Worm (Caenorhabditis elegans) whole organism, L4 larva: ENCODE results near the gene ldh-1.

Source experiments
- D1046.2 ChIP-seq: fragments of 200-800 bp; sonication (Bioruptor generic); IDR thresholded peaks from 2 replicates; pipeline ENCODE4 v1.3.6; 2022; ENCODE audit warnings: missing genetic modification characterization, missing compliant biosample characterization
- F37D6.2 ChIP-seq: sonication (generic microtip); optimal IDR thresholded peaks from 2 replicates; lab custom pipeline; 2016; ENCODE audit warnings: mild to moderate bottlenecking, missing genetic modification characterization, missing compliant biosample characterization
- F49E8.2 ChIP-seq: sonication (generic microtip); optimal IDR thresholded peaks from 2 replicates; lab custom pipeline; 2016; ENCODE audit warnings: missing compliant biosample characterization, mild to moderate bottlenecking, missing genetic modification characterization, borderline replicate concordance
- T26A8.4 ChIP-seq: fragments of 200-800 bp; sonication (Bioruptor generic); IDR thresholded peaks from 2 replicates; pipeline ENCODE4 v1.3.6; 2022; ENCODE audit warnings: missing genetic modification characterization, missing compliant biosample characterization
- aha-1 ChIP-seq: fragments of 150-350 bp; peaks from one replicate; lab custom pipeline; 2014; ENCODE audit warnings: missing biosample characterization, missing genetic modification characterization
- aly-2 ChIP-seq: sonication (generic microtip); optimal IDR thresholded peaks from 2 replicates; lab custom pipeline; 2018; ENCODE audit warnings: missing biosample characterization, missing genetic modification characterization
- arid-1 ChIP-seq: fragments of 200-800 bp; sonication (Bioruptor generic); conservative IDR thresholded peaks from 2 replicates; pipeline ENCODE4 v1.3.6; 2022; ENCODE audit warnings: missing genetic modification reagents, missing genetic modification characterization, missing compliant biosample characterization
- ceh-20 ChIP-seq: fragments of 200-800 bp; sonication (Bioruptor generic); IDR thresholded peaks from 2 replicates; pipeline ENCODE4 v1.3.6; 2022; ENCODE audit warnings: missing genetic modification reagents, missing genetic modification characterization, missing compliant biosample characterization
- ctbp-1 ChIP-seq: fragments of 200-800 bp; sonication (Bioruptor generic); IDR thresholded peaks from 2 replicates; pipeline ENCODE4 v1.3.6; 2022; ENCODE audit warnings: missing genetic modification reagents, missing genetic modification characterization, missing compliant biosample characterization
- dpl-1 ChIP-seq: fragments of 150-350 bp; optimal IDR thresholded peaks from 2 replicates; lab custom pipeline; 2014; ENCODE audit warnings: missing biosample characterization, missing genetic modification reagents, missing genetic modification characterization
- dve-1 ChIP-seq: sonication (generic microtip); optimal IDR thresholded peaks from 2 replicates; lab custom pipeline; 2017; ENCODE audit warnings: antibody characterized with exemption, mild to moderate bottlenecking, missing genetic modification characterization, missing compliant biosample characterization; ENCODE audit not compliant: insufficient read depth
- egl-27 ChIP-seq: sonication (generic microtip); optimal IDR thresholded peaks from 3 replicates; lab custom pipeline; 2017; ENCODE audit warnings: missing biosample characterization, missing genetic modification reagents, missing genetic modification characterization
- egl-43 ChIP-seq: fragments of 200-800 bp; sonication (Bioruptor generic); IDR thresholded peaks from 2 replicates; pipeline ENCODE4 v1.3.6; 2022; ENCODE audit warnings: missing genetic modification reagents, missing genetic modification characterization, missing compliant biosample characterization
- hlh-11 ChIP-seq: fragments of 200-800 bp; sonication (Bioruptor generic); optimal IDR thresholded peaks from 2 replicates; lab custom pipeline; 2018; ENCODE audit warnings: mild to moderate bottlenecking, missing genetic modification characterization, missing compliant biosample characterization
- hmg-1.1 ChIP-seq: fragments of 200-800 bp; sonication (Bioruptor generic); IDR thresholded peaks from 2 replicates; pipeline ENCODE4 v1.3.6; 2022; ENCODE audit warnings: missing genetic modification reagents, missing genetic modification characterization, missing compliant biosample characterization
- lim-7 ChIP-seq: fragments of 200-800 bp; sonication (Bioruptor generic); IDR thresholded peaks from 2 replicates; pipeline ENCODE4 v1.3.6; 2022; ENCODE audit warnings: missing genetic modification characterization, missing compliant biosample characterization
- lin-13 ChIP-seq: fragments of 150-350 bp; optimal IDR thresholded peaks from 2 replicates; lab custom pipeline; 2014; ENCODE audit warnings: missing biosample characterization, missing genetic modification reagents, missing genetic modification characterization
- lin-15B ChIP-seq: fragments of 150-350 bp; sonication (generic microtip); optimal IDR thresholded peaks from 3 replicates; lab custom pipeline; 2014; ENCODE audit warnings: missing biosample characterization, missing genetic modification characterization
- lin-38 ChIP-seq: fragments of 200-800 bp; sonication (Bioruptor generic); IDR thresholded peaks from 2 replicates; pipeline ENCODE4 v1.3.6; 2022; ENCODE audit warnings: missing genetic modification reagents, missing genetic modification characterization, missing compliant biosample characterization
- lsy-2 ChIP-seq, 2 experiments: fragments of 150-350 bp in 1 of 2; sonication (generic microtip) in 1 of 2; optimal IDR thresholded peaks; 2 replicates each; lab custom pipeline; 2014 to 2017; ENCODE audit warnings: missing biosample characterization in 2 of 2, missing genetic modification characterization in 2 of 2
- madf-5 ChIP-seq, 2 experiments: fragments of 200-800 bp; sonication (Bioruptor generic); IDR thresholded peaks; 2 replicates each; pipeline ENCODE4 v1.3.6; 2022; ENCODE audit warnings: missing compliant biosample characterization in 2 of 2, missing genetic modification characterization in 2 of 2
- mdl-1 ChIP-seq, 2 experiments: fragments of 150-350 bp in 1 of 2; sonication (generic microtip) in 1 of 2; optimal IDR thresholded peaks; 2 replicates each; lab custom pipeline; 2014 to 2017; ENCODE audit warnings: missing biosample characterization in 2 of 2, missing genetic modification characterization in 2 of 2
- mdt-29 ChIP-seq: fragments of 200-800 bp; sonication (Bioruptor generic); IDR thresholded peaks from 2 replicates; pipeline ENCODE4 v1.3.6; 2022; ENCODE audit warnings: missing genetic modification reagents, missing genetic modification characterization, missing compliant biosample characterization
- mep-1 ChIP-seq: fragments of 150-350 bp; sonication (generic microtip); optimal IDR thresholded peaks from 3 replicates; lab custom pipeline; 2014; ENCODE audit warnings: missing biosample characterization, missing genetic modification characterization
- mes-2 ChIP-seq: sonication (generic microtip); optimal IDR thresholded peaks from 2 replicates; lab custom pipeline; 2016; ENCODE audit warnings: missing genotype, mild to moderate bottlenecking, missing genetic modification characterization, missing compliant biosample characterization; ENCODE audit not compliant: poor library complexity, severe bottlenecking
- nhr-10 ChIP-seq: fragments of 150-350 bp; optimal IDR thresholded peaks from 2 replicates; lab custom pipeline; 2014; ENCODE audit warnings: missing biosample characterization, missing genetic modification characterization
- nhr-102 ChIP-seq: sonication (generic microtip); optimal IDR thresholded peaks from 2 replicates; lab custom pipeline; 2016; ENCODE audit warnings: mild to moderate bottlenecking, missing genetic modification characterization, moderate library complexity, missing compliant biosample characterization
- nhr-111 ChIP-seq: fragments of 200-800 bp; sonication (Bioruptor generic); optimal IDR thresholded peaks from 2 replicates; lab custom pipeline; 2018; ENCODE audit warnings: mild to moderate bottlenecking, missing genetic modification characterization, missing compliant biosample characterization
- nhr-237 ChIP-seq: sonication (generic microtip); optimal IDR thresholded peaks from 2 replicates; lab custom pipeline; 2017; ENCODE audit warnings: missing biosample characterization, missing genetic modification characterization
- nhr-42 ChIP-seq: fragments of 200-800 bp; sonication (Bioruptor generic); IDR thresholded peaks from 2 replicates; pipeline ENCODE4 v1.3.6; 2022; ENCODE audit warnings: missing genetic modification characterization, missing compliant biosample characterization
- nhr-6 ChIP-seq: fragments of 150-350 bp; optimal IDR thresholded peaks from 2 replicates; lab custom pipeline; 2014; ENCODE audit warnings: missing biosample characterization, missing genetic modification characterization
- nhr-77 ChIP-seq: fragments of 150-350 bp; optimal IDR thresholded peaks from 2 replicates; lab custom pipeline; 2014; ENCODE audit warnings: missing biosample characterization, missing genetic modification characterization
- pha-4 ChIP-seq, 2 experiments: fragments of 150-350 bp in 1 of 2; fragments of 200-800 bp in 1 of 2; sonication (Bioruptor generic) in 1 of 2; IDR thresholded peaks in 1 of 2; optimal IDR thresholded peaks in 1 of 2; 2 replicates each; pipeline versions ENCODE4 v1.3.6 to Lab custom; 2014 to 2022; ENCODE audit warnings: missing genetic modification characterization in 2 of 2, missing genetic modification reagents in 2 of 2, missing biosample characterization in 1 of 2, missing compliant biosample characterization in 1 of 2
- rbr-2 ChIP-seq: sonication (generic microtip); optimal IDR thresholded peaks from 2 replicates; lab custom pipeline; 2016; ENCODE audit warnings: missing genotype, missing genetic modification characterization, missing compliant biosample characterization
- sdz-12 ChIP-seq: fragments of 200-800 bp; sonication (Bioruptor generic); optimal IDR thresholded peaks from 2 replicates; lab custom pipeline; 2018; ENCODE audit warnings: mild to moderate bottlenecking, missing genetic modification characterization, missing compliant biosample characterization
- set-16 ChIP-seq: fragments of 200-800 bp; sonication (Bioruptor generic); IDR thresholded peaks from 2 replicates; pipeline ENCODE4 v1.3.6; 2022; ENCODE audit warnings: missing genetic modification reagents, missing genetic modification characterization, missing compliant biosample characterization
- skn-1 ChIP-seq: fragments of 150-350 bp; optimal IDR thresholded peaks from 2 replicates; lab custom pipeline; 2014; ENCODE audit warnings: missing biosample characterization, missing genetic modification characterization
- snpc-1.2 ChIP-seq: fragments of 200-800 bp; sonication (Bioruptor generic); IDR thresholded peaks from 2 replicates; pipeline ENCODE4 v1.3.6; 2022; ENCODE audit warnings: missing genetic modification reagents, missing genetic modification characterization, missing compliant biosample characterization
- unc-130 ChIP-seq: sonication (generic microtip); optimal IDR thresholded peaks from 2 replicates; lab custom pipeline; 2016; ENCODE audit warnings: missing genetic modification reagents, missing genetic modification characterization, missing compliant biosample characterization
- unc-62 ChIP-seq, 3 experiments: fragments of 150-350 bp in 1 of 3; sonication (generic microtip); optimal IDR thresholded peaks in 2 of 3; peaks in 1 of 3; 1 replicate in 1 of 3; 2 replicates in 2 of 3; lab custom pipeline; 2014 to 2017; ENCODE audit warnings: missing biosample characterization in 3 of 3, missing genetic modification characterization in 3 of 3, missing genetic modification reagents in 3 of 3, missing genotype in 1 of 3
- vab-7 ChIP-seq: fragments of 200-800 bp; sonication (Bioruptor generic); IDR thresholded peaks from 2 replicates; pipeline ENCODE4 v1.3.6; 2022; ENCODE audit warnings: missing genetic modification reagents, missing genetic modification characterization, missing compliant biosample characterization
- zfp-2 ChIP-seq: sonication (generic microtip); optimal IDR thresholded peaks from 2 replicates; lab custom pipeline; 2016; ENCODE audit warnings: mild to moderate bottlenecking, missing genetic modification characterization, missing compliant biosample characterization
- zfp-3 ChIP-seq: fragments of 200-800 bp; sonication (Bioruptor generic); conservative IDR thresholded peaks from 2 replicates; pipeline ENCODE4 v1.3.6; 2022; ENCODE audit warnings: missing genetic modification reagents, missing genetic modification characterization, missing compliant biosample characterization

Gene ldh-1

ce11 chrII:11690868-11691267 lies 33.1 kb upstream of the ldh-1 start:
- TF ChIP-seq aly-2 (peak; percentile 48), set-16 (peak; percentile 38), D1046.2 (peak; percentile 81; the same call in 1 of the 2 replicates), sdz-12 (GFP tag; lab: Kevin White, UChicago) (no peak), egl-27 (no peak), unc-62 (GFP tag; optimal IDR thresholded peaks at IDR 0.05 in 1 of 2; lab: Kevin White, UChicago) (peak in 1 of 2 experiments; percentile 56), unc-62 (tag; optimal IDR thresholded peaks at IDR 0.05; lab: Kevin White, UChicago) (no peak), ctbp-1 (0 out of 2 replicates have a peak, but pooled peaks have one; percentile 16)

ce11 chrII:11694432-11694831 lies 29.6 kb upstream of the ldh-1 start:
- TF ChIP-seq mdl-1 (tag; optimal IDR thresholded peaks at IDR 0.05; lab: Kevin White, UChicago) (no peak), sdz-12 (GFP tag; lab: Kevin White, UChicago) (no peak), dpl-1 (GFP tag; lab: Kevin White, UChicago) (peak; percentile 50), unc-62 (GFP tag; optimal IDR thresholded peaks at IDR 0.05 in 1 of 2; lab: Kevin White, UChicago) (peak in 1 of 2 experiments; percentile 42), unc-62 (tag; optimal IDR thresholded peaks at IDR 0.05; lab: Kevin White, UChicago) (no peak), lin-13 (GFP tag; lab: Kevin White, UChicago) (peak; percentile 29), hlh-11 (tag; lab: Kevin White, UChicago) (peak; percentile 25), zfp-3 (GFP tag; lab: Robert Waterston, UW) (no peak), snpc-1.2 (GFP tag; lab: Robert Waterston, UW) (0 out of 2 replicates have a peak, but pooled peaks have one; percentile 17), lsy-2 (tag; optimal IDR thresholded peaks at IDR 0.05; lab: Kevin White, UChicago) (peak in 1 of 2 experiments; percentile 70), nhr-77 (tag; lab: Kevin White, UChicago) (peak; percentile 1), dve-1 (peak; percentile 43), mdt-29 (GFP tag; lab: Robert Waterston, UW) (no peak), nhr-237 (tag; lab: Kevin White, UChicago) (no peak), rbr-2 (tag; lab: Kevin White, UChicago) (peak; percentile 15), lin-15B (tag; lab: Kevin White, UChicago) (no peak), lin-38 (peak; percentile 31; the same call in 1 of the 2 replicates), T26A8.4 (GFP tag; lab: Robert Waterston, UW) (no peak), nhr-111 (GFP tag; lab: Kevin White, UChicago) (no peak), mes-2 (tag; lab: Kevin White, UChicago) (peak; percentile 38), madf-5 (GFP tag; IDR thresholded peaks at IDR 0.05; lab: Robert Waterston, UW) (no peak), zfp-2 (no peak), aha-1 (tag; lab: Kevin White, UChicago) (peak; percentile 96), mep-1 (tag; lab: Kevin White, UChicago) (peak; percentile 50)

ce11 chrII:11695161-11695944 lies 28.7 kb upstream of the ldh-1 start, which contains the start of gene tars-1:
Gene tars-1 (minus strand): TSS chrII:11695657.
- TF ChIP-seq hmg-1.1 (GFP tag; lab: Robert Waterston, UW) (peak; percentile 9; the same call in 1 of the 2 replicates), zfp-3 (GFP tag; lab: Robert Waterston, UW) (0 out of 2 replicates have a peak, but pooled peaks have one; percentile 32), nhr-42 (GFP tag; lab: Robert Waterston, UW) (0 out of 2 replicates have a peak, but pooled peaks have one; percentile 22), dve-1 (peak; percentile 15), F49E8.2 (tag; lab: Kevin White, UChicago) (peak; percentile 18), lin-38 (peak; percentile 68), unc-130 (GFP tag; lab: Kevin White, UChicago) (peak; percentile 14)

- TF ChIP-seq snpc-1.2 (GFP tag; lab: Robert Waterston, UW) = no peak
- TF ChIP-seq nhr-102 (tag; lab: Kevin White, UChicago) = no peak
- no peak for TF ChIP-seq skn-1
- TF ChIP-seq lim-7 = no peak
- TF ChIP-seq arid-1 (GFP tag; lab: Robert Waterston, UW) = no peak
- no peak for TF ChIP-seq pha-4 (GFP tag; IDR thresholded peaks at IDR 0.05; lab: Robert Waterston, UW)
- TF ChIP-seq pha-4 (tag; optimal IDR thresholded peaks at IDR 0.05; lab: Kevin White, UChicago) = no peak
- no peak for TF ChIP-seq nhr-111 (GFP tag; lab: Kevin White, UChicago)
- no peak for TF ChIP-seq lin-13 (GFP tag; lab: Kevin White, UChicago)
- TF ChIP-seq vab-7 (GFP tag; lab: Robert Waterston, UW) = no peak
- no peak for TF ChIP-seq F37D6.2 (tag; lab: Kevin White, UChicago)
- no peak for TF ChIP-seq nhr-6 (tag; lab: Kevin White, UChicago)
- TF ChIP-seq egl-43 (GFP tag; lab: Robert Waterston, UW) = no peak
- no peak for TF ChIP-seq zfp-3 (GFP tag; lab: Robert Waterston, UW)
- no peak for TF ChIP-seq nhr-10 (tag; lab: Kevin White, UChicago)
- TF ChIP-seq ceh-20 (GFP tag; lab: Robert Waterston, UW) = no peak
Measured at ce11 chrII:11695945-11696270, 28.1 kb upstream of the ldh-1 start, which contains the start of gene xpf-1. Gene xpf-1 (plus strand): TSS chrII:11696171.
